Worm (Caenorhabditis elegans) whole organism, early embryonic: ENCODE measurements around the gene ifb-2.
A peak's percentile ranks its signal among the peaks of the same experiment; 100 is the strongest.

Source experiments
- B0310.2 ChIP-seq: sonication (generic microtip); optimal IDR thresholded peaks from 2 replicates; lab custom pipeline; 2016; ENCODE audit warnings: mild to moderate bottlenecking, missing genetic modification characterization, missing compliant biosample characterization
- F13C5.2 ChIP-seq: sonication (generic microtip); optimal IDR thresholded peaks from 2 replicates; lab custom pipeline; 2017; ENCODE audit warnings: mild to moderate bottlenecking, missing genetic modification characterization, inconsistent platforms, missing compliant biosample characterization
- aly-1 ChIP-seq: sonication (generic microtip); optimal IDR thresholded peaks from 2 replicates; lab custom pipeline; 2016; ENCODE audit warnings: missing genetic modification characterization, missing compliant biosample characterization
- ama-1 ChIP-seq: fragments of 150-350 bp; optimal IDR thresholded peaks from 2 replicates; lab custom pipeline; 2014
- ceh-13 ChIP-seq: fragments of 200-800 bp; sonication (Bioruptor generic); optimal IDR thresholded peaks from 2 replicates; lab custom pipeline; 2018; ENCODE audit warnings: mild to moderate bottlenecking, missing genetic modification characterization, missing compliant biosample characterization
- ceh-36 ChIP-seq: sonication (generic microtip); optimal IDR thresholded peaks from 2 replicates; lab custom pipeline; 2016; ENCODE audit warnings: missing genetic modification characterization, inconsistent platforms, missing compliant biosample characterization
- ets-7 ChIP-seq: sonication (generic microtip); optimal IDR thresholded peaks from 2 replicates; lab custom pipeline; 2016; ENCODE audit warnings: missing genotype, missing genetic modification characterization, missing compliant biosample characterization
- flt-1 ChIP-seq: fragments of 200-800 bp; sonication (Bioruptor generic); IDR thresholded peaks from 2 replicates; pipeline ENCODE4 v1.3.6; 2022; ENCODE audit warnings: missing genetic modification characterization, missing compliant biosample characterization
- hmbx-1 ChIP-seq: sonication (generic microtip); optimal IDR thresholded peaks from 2 replicates; lab custom pipeline; 2016; ENCODE audit warnings: mild to moderate bottlenecking, missing genetic modification characterization, missing compliant biosample characterization
- hmg-4 ChIP-seq: fragments of 200-800 bp; sonication (Bioruptor generic); optimal IDR thresholded peaks from 2 replicates; lab custom pipeline; 2018; ENCODE audit warnings: mild to moderate bottlenecking, missing genetic modification characterization, missing compliant biosample characterization
- hnd-1 ChIP-seq: sonication (generic microtip); optimal IDR thresholded peaks from 2 replicates; lab custom pipeline; 2016; ENCODE audit warnings: missing genetic modification characterization, missing compliant biosample characterization
- pes-1 ChIP-seq: fragments of 200-800 bp; sonication (Bioruptor generic); IDR thresholded peaks from 2 replicates; pipeline ENCODE4 v1.3.6; 2022; ENCODE audit warnings: missing genetic modification reagents, missing genetic modification characterization, missing compliant biosample characterization
- scrt-1 ChIP-seq: fragments of 200-800 bp; sonication (Bioruptor generic); IDR thresholded peaks from 2 replicates; pipeline ENCODE4 v1.3.6; 2022; ENCODE audit warnings: missing genetic modification characterization, missing compliant biosample characterization
- sea-1 ChIP-seq: fragments of 200-800 bp; sonication (Bioruptor generic); conservative IDR thresholded peaks from 2 replicates; pipeline ENCODE4 v1.3.6; 2022; ENCODE audit warnings: missing genetic modification characterization, missing compliant biosample characterization
- tbx-11 ChIP-seq: fragments of 200-800 bp; sonication (Bioruptor generic); IDR thresholded peaks from 2 replicates; pipeline ENCODE4 v1.3.6; 2022; ENCODE audit warnings: missing genetic modification characterization, missing compliant biosample characterization
- tbx-37 ChIP-seq: fragments of 200-800 bp; sonication (Bioruptor generic); conservative IDR thresholded peaks from 2 replicates; pipeline ENCODE4 v1.3.6; 2022; ENCODE audit warnings: missing genetic modification reagents, missing genetic modification characterization, missing compliant biosample characterization
- tra-4 ChIP-seq: sonication (generic microtip); optimal IDR thresholded peaks from 2 replicates; lab custom pipeline; 2017; ENCODE audit warnings: missing genetic modification characterization, missing compliant biosample characterization

Gene ifb-2

ce11 chrII:5768274-5768820 lies 18.4 kb downstream of the ifb-2 start:
- TF ChIP-seq flt-1 (GFP tag; lab: Robert Waterston, UW) (no peak), tbx-37 (GFP tag; lab: Robert Waterston, UW) (no peak), tbx-11 (GFP tag; lab: Robert Waterston, UW) (no peak), hmbx-1 (tag; lab: Kevin White, UChicago) (no peak), ama-1 (lab: Kevin White, UChicago) (no peak), aly-1 (no peak), F13C5.2 (tag; lab: Kevin White, UChicago) (no peak)

ce11 chrII:5772547-5773142 lies 22.7 kb downstream of the ifb-2 start:
- TF ChIP-seq tbx-37 (GFP tag; lab: Robert Waterston, UW): peak; percentile 64
- TF ChIP-seq ceh-36 (tag; lab: Kevin White, UChicago): peak; percentile 89
- TF ChIP-seq B0310.2: peak; percentile 47
- TF ChIP-seq hnd-1 (tag; lab: Kevin White, UChicago): peak; percentile 59
- TF ChIP-seq scrt-1 (GFP tag; lab: Robert Waterston, UW): peak; percentile 75
- TF ChIP-seq ama-1 (lab: Kevin White, UChicago): no peak
- no peak for TF ChIP-seq aly-1
- TF ChIP-seq pes-1 (GFP tag; lab: Robert Waterston, UW): peak; percentile 78
- no peak for TF ChIP-seq ets-7 (tag; lab: Kevin White, UChicago)
- peak; percentile 38 for TF ChIP-seq ceh-13 (GFP tag; lab: Kevin White, UChicago)
- TF ChIP-seq hmg-4 (GFP tag; lab: Kevin White, UChicago): peak; percentile 62
- no peak for TF ChIP-seq hmbx-1 (tag; lab: Kevin White, UChicago)
- no peak for TF ChIP-seq tra-4 (tag; lab: Kevin White, UChicago)
- no peak for TF ChIP-seq sea-1
- peak; percentile 56; the same call in 1 of the 2 replicates for TF ChIP-seq flt-1 (GFP tag; lab: Robert Waterston, UW)
- TF ChIP-seq F13C5.2 (tag; lab: Kevin White, UChicago): peak; percentile 66
- peak; percentile 78 for TF ChIP-seq tbx-11 (GFP tag; lab: Robert Waterston, UW)

- TF ChIP-seq tra-4 (tag; lab: Kevin White, UChicago) (no peak), pes-1 (GFP tag; lab: Robert Waterston, UW) (no peak), tbx-37 (GFP tag; lab: Robert Waterston, UW) (no peak), B0310.2 (no peak), ets-7 (tag; lab: Kevin White, UChicago) (no peak)
These were observed 24.1 kb downstream of the ifb-2 start, which contains the start of the genes dmd-5 and F10C1.1 for ce11 chrII:5774120-5774519. Gene dmd-5 (minus strand): TSS chrII:5774220. Gene F10C1.1 (plus strand): TSS chrII:5774229.

- TF ChIP-seq pes-1 (GFP tag; lab: Robert Waterston, UW) (no peak), hmbx-1 (tag; lab: Kevin White, UChicago) (no peak), scrt-1 (GFP tag; lab: Robert Waterston, UW) (no peak), hmg-4 (GFP tag; lab: Kevin White, UChicago) (no peak), sea-1 (no peak), ceh-36 (tag; lab: Kevin White, UChicago) (no peak), ets-7 (tag; lab: Kevin White, UChicago) (no peak), ceh-13 (GFP tag; lab: Kevin White, UChicago) (no peak), B0310.2 (no peak), flt-1 (GFP tag; lab: Robert Waterston, UW) (no peak), tra-4 (tag; lab: Kevin White, UChicago) (no peak), tbx-11 (GFP tag; lab: Robert Waterston, UW) (no peak), ama-1 (lab: Kevin White, UChicago) (no peak), hnd-1 (tag; lab: Kevin White, UChicago) (no peak), tbx-37 (GFP tag; lab: Robert Waterston, UW) (no peak), F13C5.2 (tag; lab: Kevin White, UChicago) (no peak), aly-1 (no peak)
These were observed 24.9 kb downstream of the ifb-2 start for ce11 chrII:5774879-5775278.

- no peak for TF ChIP-seq hnd-1 (tag; lab: Kevin White, UChicago)
- no peak for TF ChIP-seq B0310.2
- TF ChIP-seq hmbx-1 (tag; lab: Kevin White, UChicago): no peak
- no peak for TF ChIP-seq pes-1 (GFP tag; lab: Robert Waterston, UW)
- no peak for TF ChIP-seq ceh-13 (GFP tag; lab: Kevin White, UChicago)
- no peak for TF ChIP-seq ama-1 (lab: Kevin White, UChicago)
- TF ChIP-seq sea-1: no peak
- no peak for TF ChIP-seq tbx-11 (GFP tag; lab: Robert Waterston, UW)
- TF ChIP-seq F13C5.2 (tag; lab: Kevin White, UChicago): no peak
- no peak for TF ChIP-seq aly-1
- TF ChIP-seq scrt-1 (GFP tag; lab: Robert Waterston, UW): no peak
- no peak for TF ChIP-seq tra-4 (tag; lab: Kevin White, UChicago)
- no peak for TF ChIP-seq ets-7 (tag; lab: Kevin White, UChicago)
These were observed 27.4 kb downstream of the ifb-2 start for ce11 chrII:5777372-5777771.

- TF ChIP-seq hmg-4 (GFP tag; lab: Kevin White, UChicago): no peak
- no peak for TF ChIP-seq scrt-1 (GFP tag; lab: Robert Waterston, UW)
- TF ChIP-seq F13C5.2 (tag; lab: Kevin White, UChicago): peak; percentile 18
- no peak for TF ChIP-seq ets-7 (tag; lab: Kevin White, UChicago)
These were observed 29.9 kb downstream of the ifb-2 start for ce11 chrII:5779866-5780265.
